Fruit fly (Drosophila melanogaster) whole organism: ENCODE measurements around the gene Dscam2.

Source experiments
- CG8478 ChIP-seq: fragments of >200 bp; optimal IDR thresholded peaks from 2 replicates; lab custom pipeline; 2018; ENCODE audit warnings: inconsistent platforms
- Dll ChIP-seq: fragments of >200 bp; optimal IDR thresholded peaks from 2 replicates; lab custom pipeline; 2017
- pan ChIP-seq: fragments of >200 bp; optimal IDR thresholded peaks from 2 replicates; lab custom pipeline; 2017
- psq ChIP-seq: fragments of >200 bp; optimal IDR thresholded peaks from 2 replicates; lab custom pipeline; 2017
- usp ChIP-seq: fragments of >200 bp; optimal IDR thresholded peaks from 2 replicates; lab custom pipeline; 2017; ENCODE audit warnings: missing biosample characterization, missing genetic modification characterization, mixed read lengths

dm6 chr3L:7154249-7154648 lies 35.5 kb downstream of the Dscam2 start:
- TF ChIP-seq psq (lab: Kevin White, UChicago): no peak
- no peak for TF ChIP-seq usp
- no peak for TF ChIP-seq CG8478 (lab: Kevin White, UChicago)
- TF ChIP-seq Dll (lab: Kevin White, UChicago): no peak
- no peak for TF ChIP-seq pan (lab: Kevin White, UChicago)
